Fruit fly (Drosophila melanogaster) whole organism, embryonic: ENCODE measurements around the gene Socs36E.

Experiments used
- Aef1 ChIP-seq: fragments of 200-800 bp; sonication (Bioruptor generic); IDR thresholded peaks from 3 replicates; pipeline ENCODE4 v1.3.6; 2022; ENCODE audit warnings: missing biosample characterization, missing genetic modification characterization
- BEAF-32 ChIP-seq: fragments of 200-800 bp; sonication (Bioruptor generic); optimal IDR thresholded peaks from 3 replicates; lab custom pipeline; 2017; ENCODE audit warnings: missing biosample characterization, missing genetic modification characterization, mild to moderate bottlenecking, moderate library complexity, missing genetic modification reagents
- CG10431 ChIP-seq: fragments of 200-800 bp; sonication (Bioruptor generic); optimal IDR thresholded peaks from 3 replicates; lab custom pipeline; 2018; ENCODE audit warnings: missing biosample characterization, mild to moderate bottlenecking, missing genetic modification characterization
- CG12391 ChIP-seq: fragments of 200-800 bp; sonication (Bioruptor generic); optimal IDR thresholded peaks from 3 replicates; lab custom pipeline; 2018; ENCODE audit warnings: missing biosample characterization, mild to moderate bottlenecking, missing genetic modification characterization, moderate library complexity
- CG13424 ChIP-seq: fragments of 200-800 bp; sonication (Bioruptor generic); optimal IDR thresholded peaks from 2 replicates; lab custom pipeline; 2019; ENCODE audit warnings: missing biosample characterization, mild to moderate bottlenecking, missing genetic modification characterization, moderate library complexity
- CG14965 ChIP-seq: fragments of 200-800 bp; sonication (Bioruptor generic); optimal IDR thresholded peaks from 2 replicates; lab custom pipeline; 2016; ENCODE audit warnings: missing biosample characterization, missing genetic modification characterization, borderline replicate concordance
- CG15514 ChIP-seq: fragments of 200-800 bp; sonication (Bioruptor generic); optimal IDR thresholded peaks from 3 replicates; lab custom pipeline; 2017; ENCODE audit warnings: missing biosample characterization, missing genetic modification characterization, mild to moderate bottlenecking, moderate library complexity, missing genetic modification reagents
- CG16863 ChIP-seq: fragments of 200-800 bp; sonication (Bioruptor generic); optimal IDR thresholded peaks from 3 replicates; lab custom pipeline; 2016; ENCODE audit warnings: missing biosample characterization, missing genetic modification characterization
- CG17385 ChIP-seq: fragments of 200-800 bp; sonication (Bioruptor generic); optimal IDR thresholded peaks from 3 replicates; lab custom pipeline; 2018; ENCODE audit warnings: missing biosample characterization, mild to moderate bottlenecking, missing genetic modification characterization
- CG2129 ChIP-seq: fragments of 200-800 bp; sonication (Bioruptor generic); IDR thresholded peaks from 2 replicates; pipeline ENCODE4 v1.3.6; 2022; ENCODE audit warnings: missing biosample characterization, missing genetic modification characterization; ENCODE audit not compliant: partially characterized antibody
- CG2889 ChIP-seq: fragments of 200-800 bp; sonication (Bioruptor generic); IDR thresholded peaks from 3 replicates; pipeline ENCODE4 v1.3.6; 2022; ENCODE audit warnings: missing biosample characterization, missing genetic modification characterization
- CG30431 ChIP-seq: fragments of 200-800 bp; sonication (Bioruptor generic); optimal IDR thresholded peaks from 2 replicates; lab custom pipeline; 2017; ENCODE audit warnings: missing biosample characterization, missing genetic modification characterization
- CG32772 ChIP-seq: fragments of 200-800 bp; sonication (Bioruptor generic); IDR thresholded peaks from 2 replicates; pipeline ENCODE4 v1.3.6; 2022; ENCODE audit warnings: missing biosample characterization, missing genetic modification characterization
- CG3407 ChIP-seq: fragments of 200-800 bp; sonication (Bioruptor generic); optimal IDR thresholded peaks from 2 replicates; lab custom pipeline; 2018; ENCODE audit warnings: missing biosample characterization, mild to moderate bottlenecking, missing genetic modification characterization
- CG43689 ChIP-seq: fragments of 200-800 bp; sonication (Bioruptor generic); IDR thresholded peaks from 2 replicates; pipeline ENCODE4 v1.3.6; 2022; ENCODE audit warnings: missing biosample characterization, missing genetic modification characterization
- CG4820 ChIP-seq: fragments of 200-800 bp; sonication (Bioruptor generic); optimal IDR thresholded peaks from 3 replicates; lab custom pipeline; 2016; ENCODE audit warnings: missing biosample characterization, missing genetic modification characterization
- CG5180 ChIP-seq: fragments of 200-800 bp; sonication (Bioruptor generic); optimal IDR thresholded peaks from 3 replicates; lab custom pipeline; 2017; ENCODE audit warnings: missing biosample characterization, missing genetic modification characterization, mild to moderate bottlenecking, moderate library complexity, missing genetic modification reagents
- CG6689 ChIP-seq: fragments of 200-800 bp; sonication (Bioruptor generic); IDR thresholded peaks from 2 replicates; pipeline ENCODE4 v1.3.6; 2022; ENCODE audit warnings: missing biosample characterization, missing genetic modification characterization
- CG7556 ChIP-seq: fragments of 200-800 bp; sonication (Bioruptor generic); optimal IDR thresholded peaks from 2 replicates; lab custom pipeline; 2017; ENCODE audit warnings: missing biosample characterization, mild to moderate bottlenecking, missing genetic modification characterization
- CG9727 ChIP-seq: fragments of 200-800 bp; sonication (Bioruptor generic); optimal IDR thresholded peaks from 3 replicates; lab custom pipeline; 2017; ENCODE audit warnings: missing biosample characterization, mild to moderate bottlenecking, missing genetic modification characterization
- CG9817 ChIP-seq: fragments of 200-800 bp; sonication (Bioruptor generic); optimal IDR thresholded peaks from 2 replicates; lab custom pipeline; 2018; ENCODE audit warnings: missing biosample characterization, mild to moderate bottlenecking, missing genetic modification characterization, moderate library complexity
- D19A ChIP-seq: fragments of 200-800 bp; optimal IDR thresholded peaks from 3 replicates; lab custom pipeline; 2019; ENCODE audit warnings: missing biosample characterization, mild to moderate bottlenecking, missing genetic modification characterization, moderate library complexity
- Deaf1 ChIP-seq: fragments of 200-800 bp; optimal IDR thresholded peaks from 3 replicates; lab custom pipeline; 2019; ENCODE audit warnings: missing biosample characterization, mild to moderate bottlenecking, missing genetic modification characterization, moderate library complexity
- Doc2 ChIP-seq: fragments of 200-800 bp; sonication (Bioruptor generic); IDR thresholded peaks from 2 replicates; pipeline ENCODE4 v1.3.6; 2022; ENCODE audit warnings: missing biosample characterization, missing genetic modification characterization
- Fer1 ChIP-seq: fragments of 200-800 bp; sonication (Bioruptor generic); optimal IDR thresholded peaks from 2 replicates; lab custom pipeline; 2017; ENCODE audit warnings: missing biosample characterization, mild to moderate bottlenecking, missing genetic modification characterization
- H15 ChIP-seq: fragments of 200-800 bp; sonication (Bioruptor generic); IDR thresholded peaks from 3 replicates; pipeline ENCODE4 v1.3.6; 2022; ENCODE audit warnings: missing biosample characterization, missing genetic modification characterization
- Jarid2 ChIP-seq: fragments of 200-800 bp; sonication (Bioruptor generic); optimal IDR thresholded peaks from 3 replicates; lab custom pipeline; 2017; ENCODE audit warnings: mild to moderate bottlenecking, missing biosample characterization, missing genetic modification reagents, missing genetic modification characterization
- NFAT ChIP-seq: fragments of 200-800 bp; sonication (Bioruptor generic); IDR thresholded peaks from 2 replicates; pipeline ENCODE4 v1.3.6; 2022; ENCODE audit warnings: missing biosample characterization, missing genetic modification characterization
- Neu2 ChIP-seq: fragments of 200-800 bp; sonication (Bioruptor generic); optimal IDR thresholded peaks from 3 replicates; lab custom pipeline; 2016; ENCODE audit warnings: missing biosample characterization, missing genetic modification characterization, borderline replicate concordance
- Nf-YB ChIP-seq: fragments of 200-800 bp; sonication (Bioruptor generic); optimal IDR thresholded peaks from 3 replicates; lab custom pipeline; 2019; ENCODE audit warnings: missing biosample characterization, mild to moderate bottlenecking, missing genetic modification characterization, moderate library complexity
- Oaz ChIP-seq: fragments of 200-800 bp; sonication (Bioruptor generic); IDR thresholded peaks from 2 replicates; pipeline ENCODE4 v1.3.6; 2022; ENCODE audit warnings: missing biosample characterization, missing genetic modification characterization
- Poxn ChIP-seq: fragments of 200-800 bp; sonication (Bioruptor generic); IDR thresholded peaks from 2 replicates; pipeline ENCODE4 v1.3.6; 2022; ENCODE audit warnings: missing biosample characterization, missing genetic modification characterization
- Rx ChIP-seq: fragments of 200-800 bp; sonication (Bioruptor generic); IDR thresholded peaks from 2 replicates; pipeline ENCODE4 v1.3.6; 2022; ENCODE audit warnings: missing biosample characterization, missing genetic modification characterization
- Taf1 ChIP-seq: fragments of 200-800 bp; sonication (Bioruptor generic); IDR thresholded peaks from 2 replicates; pipeline ENCODE4 v1.3.6; 2022; ENCODE audit warnings: missing biosample characterization, missing genetic modification characterization
- YL-1 ChIP-seq: fragments of 200-800 bp; sonication (Bioruptor generic); optimal IDR thresholded peaks from 3 replicates; lab custom pipeline; 2017; ENCODE audit warnings: missing biosample characterization, mild to moderate bottlenecking, missing genetic modification characterization
- ash1 ChIP-seq: fragments of 200-800 bp; sonication (Bioruptor generic); optimal IDR thresholded peaks from 2 replicates; lab custom pipeline; 2018; ENCODE audit warnings: missing biosample characterization, mild to moderate bottlenecking, missing genetic modification characterization
- dan ChIP-seq: fragments of 200-800 bp; sonication (Bioruptor generic); IDR thresholded peaks from 2 replicates; pipeline ENCODE4 v1.3.6; 2022; ENCODE audit warnings: missing biosample characterization, missing genetic modification characterization
- dati ChIP-seq: fragments of 200-800 bp; sonication (Bioruptor generic); IDR thresholded peaks from 2 replicates; pipeline ENCODE4 v1.3.6; 2022; ENCODE audit warnings: missing biosample characterization, missing genetic modification characterization
- en ChIP-seq: fragments of 200-800 bp; sonication (Bioruptor generic); optimal IDR thresholded peaks from 2 replicates; lab custom pipeline; 2016; ENCODE audit warnings: missing biosample characterization, missing genetic modification characterization
- eyg ChIP-seq: fragments of 200-800 bp; sonication (Bioruptor generic); optimal IDR thresholded peaks from 3 replicates; lab custom pipeline; 2016; ENCODE audit warnings: missing biosample characterization, missing genetic modification characterization
- fd102C ChIP-seq: fragments of 200-800 bp; sonication (Bioruptor generic); optimal IDR thresholded peaks from 2 replicates; lab custom pipeline; 2018; ENCODE audit warnings: missing biosample characterization, mild to moderate bottlenecking, missing genetic modification characterization, moderate library complexity
- h ChIP-seq: fragments of >200 bp; optimal IDR thresholded peaks from 2 replicates; lab custom pipeline; 2017
- lola ChIP-seq, 3 experiments: fragments of >200 bp in 2 of 3; fragments of 200-800 bp in 1 of 3; sonication (Bioruptor generic) in 1 of 3; optimal IDR thresholded peaks; 2 replicates each; lab custom pipeline; 2017 to 2019; ENCODE audit warnings: missing biosample characterization in 3 of 3, missing genetic modification characterization in 3 of 3, mild to moderate bottlenecking in 1 of 3, moderate library complexity in 1 of 3
- pb ChIP-seq: fragments of 200-800 bp; sonication (Bioruptor generic); optimal IDR thresholded peaks from 3 replicates; lab custom pipeline; 2016; ENCODE audit warnings: missing biosample characterization, missing genetic modification characterization
- peb ChIP-seq: fragments of 200-800 bp; sonication (Bioruptor generic); IDR thresholded peaks from 2 replicates; pipeline ENCODE4 v1.3.6; 2022; ENCODE audit warnings: missing biosample characterization, missing genetic modification characterization
- repo ChIP-seq: fragments of 200-800 bp; sonication (Bioruptor generic); optimal IDR thresholded peaks from 2 replicates; lab custom pipeline; 2016; ENCODE audit warnings: missing biosample characterization, missing genetic modification characterization
- sens-2 ChIP-seq: fragments of 200-800 bp; sonication (Bioruptor generic); IDR thresholded peaks from 2 replicates; pipeline ENCODE4 v1.3.6; 2022; ENCODE audit warnings: missing biosample characterization, missing genetic modification characterization
- twi ChIP-seq: fragments of 200-800 bp; optimal IDR thresholded peaks from 2 replicates; lab custom pipeline; 2019; ENCODE audit warnings: missing biosample characterization, mild to moderate bottlenecking, missing genetic modification characterization, moderate library complexity
- vfl ChIP-seq: fragments of 200-800 bp; sonication (Bioruptor generic); optimal IDR thresholded peaks from 2 replicates; lab custom pipeline; 2016; ENCODE audit warnings: missing biosample characterization, missing genetic modification characterization
- wek ChIP-seq: fragments of 200-800 bp; sonication (Bioruptor generic); optimal IDR thresholded peaks from 3 replicates; lab custom pipeline; 2018; ENCODE audit warnings: missing biosample characterization, mild to moderate bottlenecking, missing genetic modification characterization, moderate library complexity

Gene Socs36E

DNA sequence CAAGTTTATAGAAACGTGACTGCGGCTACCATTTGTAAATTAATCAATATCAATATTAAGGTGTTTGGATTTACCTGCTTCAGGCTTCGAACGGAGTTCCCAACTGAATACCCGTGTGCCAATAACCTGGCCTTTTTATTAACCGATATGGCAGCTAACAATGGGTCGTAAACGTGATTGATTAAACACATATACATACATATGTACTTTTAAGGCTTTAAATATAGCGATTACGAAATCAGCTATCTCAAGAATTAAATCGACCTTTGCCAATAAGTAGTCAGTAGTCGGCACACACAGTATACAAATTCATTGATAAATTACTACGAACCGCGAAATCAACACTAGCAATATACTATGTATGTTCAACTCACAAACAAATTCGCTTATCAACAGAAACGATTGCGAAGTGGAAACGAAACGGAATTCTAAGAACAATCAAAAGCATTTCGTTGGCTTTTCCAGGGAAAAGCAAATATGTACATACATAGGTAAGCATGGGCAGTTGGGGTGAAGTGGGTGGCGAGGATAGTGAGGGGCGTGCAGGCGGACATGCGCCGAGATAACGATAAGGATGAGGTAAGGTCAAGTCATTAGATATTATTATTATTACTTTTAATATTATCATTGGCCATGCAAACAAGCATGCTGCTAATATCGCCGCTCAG lies 3.5 kb downstream of the Socs36E start (continued):
- TF ChIP-seq h = no peak
- peak; percentile 65 for TF ChIP-seq CG13424 (tag; lab: Kevin White, UChicago)
- no peak for TF ChIP-seq CG16863 (GFP tag; lab: Kevin White, UChicago)
- no peak for TF ChIP-seq Doc2 (GFP tag; lab: Robert Waterston, UW)
- peak; percentile 64 for TF ChIP-seq CG5180 (GFP tag; lab: Kevin White, UChicago)
- TF ChIP-seq CG2129 (GFP tag; lab: Robert Waterston, UW) = no peak
- TF ChIP-seq CG15514 = peak; percentile 73
- TF ChIP-seq CG12391 (tag; lab: Kevin White, UChicago) = no peak
- peak; percentile 84 for TF ChIP-seq ash1 (GFP tag; lab: Kevin White, UChicago)
- TF ChIP-seq CG3407 = peak; percentile 84
- peak; percentile 85 for TF ChIP-seq Fer1 (GFP tag; lab: Kevin White, UChicago)
- TF ChIP-seq Jarid2 (GFP tag; lab: Kevin White, UChicago) = peak; percentile 47
- TF ChIP-seq dati = no peak
- TF ChIP-seq Aef1 (GFP tag; lab: Robert Waterston, UW) = no peak
- TF ChIP-seq lola (GFP tag; optimal IDR thresholded peaks at IDR 0.05; lab: Kevin White, UChicago) = peak in 1 of 3 experiments; percentile 52
- no peak for TF ChIP-seq BEAF-32 (GFP tag; lab: Kevin White, UChicago)
- TF ChIP-seq eyg (GFP tag; lab: Kevin White, UChicago) = no peak
- TF ChIP-seq en (GFP tag; lab: Kevin White, UChicago) = no peak
- TF ChIP-seq CG10431 = peak; percentile 51
- no peak for TF ChIP-seq fd102C (GFP tag; lab: Kevin White, UChicago)
- TF ChIP-seq Rx (GFP tag; lab: Robert Waterston, UW) = no peak
- TF ChIP-seq peb = no peak
- TF ChIP-seq twi (tag; lab: Kevin White, UChicago) = no peak
- TF ChIP-seq CG6689 (GFP tag; lab: Robert Waterston, UW) = no peak; the same call in 1 of the 2 replicates
- no peak for TF ChIP-seq CG43689
- TF ChIP-seq CG2889 (GFP tag; lab: Robert Waterston, UW) = no peak
- peak; percentile 32 for TF ChIP-seq Deaf1 (tag; lab: Kevin White, UChicago)
- TF ChIP-seq CG9817 = peak; percentile 4
- TF ChIP-seq repo (GFP tag; lab: Kevin White, UChicago) = peak; percentile 42
- TF ChIP-seq H15 (GFP tag; lab: Robert Waterston, UW) = no peak
- TF ChIP-seq NFAT (GFP tag; lab: Robert Waterston, UW) = peak; percentile 76
- peak; percentile 68 for TF ChIP-seq CG9727
- no peak for TF ChIP-seq Neu2 (GFP tag; lab: Kevin White, UChicago)
- peak; percentile 10 for TF ChIP-seq pb (GFP tag; lab: Kevin White, UChicago)
- TF ChIP-seq Oaz (GFP tag; lab: Robert Waterston, UW) = no peak
- TF ChIP-seq Nf-YB (GFP tag; lab: Kevin White, UChicago) = peak; percentile 51
- TF ChIP-seq wek = peak; percentile 83
- peak; percentile 7 for TF ChIP-seq D19A (tag; lab: Kevin White, UChicago)
- peak; percentile 38 for TF ChIP-seq CG4820
- peak; percentile 69 for TF ChIP-seq CG17385 (GFP tag; lab: Kevin White, UChicago)
- no peak for TF ChIP-seq vfl (GFP tag; lab: Kevin White, UChicago)
- TF ChIP-seq CG30431 (GFP tag; lab: Kevin White, UChicago) = no peak
- no peak for TF ChIP-seq Taf1 (GFP tag; lab: Robert Waterston, UW)
- TF ChIP-seq sens-2 = 0 out of 2 replicates have a peak, but pooled peaks have one; percentile 6
- no peak for TF ChIP-seq dan (GFP tag; lab: Robert Waterston, UW)
- TF ChIP-seq YL-1 (GFP tag; lab: Kevin White, UChicago) = peak; percentile 42
- TF ChIP-seq CG14965 (GFP tag; lab: Kevin White, UChicago) = no peak
- TF ChIP-seq Poxn (GFP tag; lab: Robert Waterston, UW) = no peak
- no peak for TF ChIP-seq CG32772 (GFP tag; lab: Robert Waterston, UW)
- peak; percentile 41 for TF ChIP-seq CG7556 (GFP tag; lab: Kevin White, UChicago)
